Worm (Caenorhabditis elegans) whole organism, L4/young adult: ENCODE data around the gene C55A6.11.

ENCODE experiments used
- W03F9.2 ChIP-seq: fragments of 150-350 bp; optimal IDR thresholded peaks from 2 replicates; lab custom pipeline; 2014; ENCODE audit warnings: missing biosample characterization, missing genetic modification characterization
- dao-5 ChIP-seq: sonication (generic microtip); optimal IDR thresholded peaks from 2 replicates; lab custom pipeline; 2016; ENCODE audit warnings: missing genotype, missing genetic modification characterization, moderate library complexity, missing compliant biosample characterization
- him-1 ChIP-seq: sonication (generic microtip); optimal IDR thresholded peaks from 2 replicates; lab custom pipeline; 2016; ENCODE audit warnings: missing genotype, missing genetic modification reagents, missing genetic modification characterization, missing compliant biosample characterization

C55A6.11 gene

ce11 chrV:11521448-11521847 is 1.1 kb downstream of the C55A6.11 start, which contains the start of gene pafo-1:
Gene pafo-1, plus strand, starts transcription at chrV:11521703.
- TF ChIP-seq dao-5 = no peak
- TF ChIP-seq W03F9.2 (tag; lab: Kevin White, UChicago) = peak; percentile 85
- peak; percentile 12 for TF ChIP-seq him-1

ce11 chrV:11525338-11525737 is 5.0 kb downstream of the C55A6.11 start:
- TF ChIP-seq dao-5 = no peak
- no peak for TF ChIP-seq W03F9.2 (tag; lab: Kevin White, UChicago)
- no peak for TF ChIP-seq him-1

ce11 chrV:11526927-11527491 is 6.7 kb downstream of the C55A6.11 start:
- TF ChIP-seq dao-5 = no peak
- TF ChIP-seq him-1 = no peak
- TF ChIP-seq W03F9.2 (tag; lab: Kevin White, UChicago) = no peak

ce11 chrV:11527531-11527930 is 7.2 kb downstream of the C55A6.11 start, which contains the start of gene ccch-1:
Gene ccch-1, plus strand, starts transcription at chrV:11527831.
- TF ChIP-seq him-1 (no peak), dao-5 (no peak), W03F9.2 (tag; lab: Kevin White, UChicago) (no peak)

- TF ChIP-seq him-1 = no peak
- no peak for TF ChIP-seq dao-5
- TF ChIP-seq W03F9.2 (tag; lab: Kevin White, UChicago) = no peak
Measured at ce11 chrV:11528633-11529327, 8.5 kb downstream of the C55A6.11 start.

ce11 chrV:11529541-11529940 is 9.2 kb downstream of the C55A6.11 start:
- TF ChIP-seq dao-5 (no peak), W03F9.2 (tag; lab: Kevin White, UChicago) (no peak)

- TF ChIP-seq W03F9.2 (tag; lab: Kevin White, UChicago) (no peak), dao-5 (no peak), him-1 (no peak)
Measured at ce11 chrV:11531100-11531499, 10.8 kb downstream of the C55A6.11 start.

ce11 chrV:11531831-11532534 is 11.7 kb downstream of the C55A6.11 start:
- TF ChIP-seq him-1 (no peak), W03F9.2 (tag; lab: Kevin White, UChicago) (peak; percentile 23), dao-5 (peak; percentile 43)

ce11 chrV:11532535-11532853 is 12.2 kb downstream of the C55A6.11 start:
- TF ChIP-seq him-1 (no peak), W03F9.2 (tag; lab: Kevin White, UChicago) (no peak)

- no peak for TF ChIP-seq dao-5
- no peak for TF ChIP-seq him-1
- no peak for TF ChIP-seq W03F9.2 (tag; lab: Kevin White, UChicago)
Measured at ce11 chrV:11532964-11533363, 12.6 kb downstream of the C55A6.11 start.

- no peak for TF ChIP-seq him-1
- no peak for TF ChIP-seq dao-5
- TF ChIP-seq W03F9.2 (tag; lab: Kevin White, UChicago) = no peak
Measured at ce11 chrV:11533365-11533949, 13.1 kb downstream of the C55A6.11 start.

ce11 chrV:11534495-11535189 is 14.3 kb downstream of the C55A6.11 start:
- no peak for TF ChIP-seq dao-5
- TF ChIP-seq him-1 = no peak
- no peak for TF ChIP-seq W03F9.2 (tag; lab: Kevin White, UChicago)

ce11 chrV:11535504-11536062 is 15.3 kb downstream of the C55A6.11 start:
- no peak for TF ChIP-seq him-1
- peak; percentile 40 for TF ChIP-seq W03F9.2 (tag; lab: Kevin White, UChicago)
- TF ChIP-seq dao-5 = no peak

- no peak for TF ChIP-seq him-1
- no peak for TF ChIP-seq dao-5
- no peak for TF ChIP-seq W03F9.2 (tag; lab: Kevin White, UChicago)
Measured at ce11 chrV:11536667-11537066, 16.4 kb downstream of the C55A6.11 start.
